Worm (Caenorhabditis elegans) whole organism, mixed stage, embryonic: ENCODE data around the gene msp-58.

Source experiments
- blmp-1 ChIP-seq: fragments of 150-350 bp; optimal IDR thresholded peaks from 2 replicates; lab custom pipeline; 2014; ENCODE audit warnings: missing biosample characterization, missing genetic modification characterization
- ceh-43 ChIP-seq: fragments of 200-800 bp; sonication (Bioruptor generic); optimal IDR thresholded peaks from 2 replicates; lab custom pipeline; 2018; ENCODE audit warnings: mild to moderate bottlenecking, missing genetic modification characterization, moderate library complexity, missing compliant biosample characterization
- nhr-12 ChIP-seq: fragments of 150-350 bp; optimal IDR thresholded peaks from 2 replicates; lab custom pipeline; 2014; ENCODE audit warnings: missing biosample characterization, missing genetic modification characterization
- nhr-237 ChIP-seq: fragments of 150-350 bp; optimal IDR thresholded peaks from 2 replicates; lab custom pipeline; 2014; ENCODE audit warnings: missing biosample characterization, missing genetic modification characterization
- nhr-76 ChIP-seq: sonication (generic microtip); optimal IDR thresholded peaks from 2 replicates; lab custom pipeline; 2017; ENCODE audit warnings: missing biosample characterization, missing genetic modification characterization
- snpc-4 ChIP-seq: fragments of 150-350 bp; optimal IDR thresholded peaks from 2 replicates; lab custom pipeline; 2014; ENCODE audit warnings: missing biosample characterization, missing genetic modification characterization
- unc-62 ChIP-seq: fragments of 150-350 bp; optimal IDR thresholded peaks from 2 replicates; lab custom pipeline; 2014; ENCODE audit warnings: missing biosample characterization, missing genetic modification reagents, missing genetic modification characterization

- no peak for TF ChIP-seq nhr-237
- no peak for TF ChIP-seq ceh-43 (GFP tag; lab: Kevin White, UChicago)
- no peak for TF ChIP-seq snpc-4 (tag; lab: Kevin White, UChicago)
- no peak for TF ChIP-seq unc-62 (GFP tag; lab: Kevin White, UChicago)
- TF ChIP-seq nhr-12 (tag; lab: Kevin White, UChicago): no peak
- no peak for TF ChIP-seq nhr-76 (tag; lab: Kevin White, UChicago)
- no peak for TF ChIP-seq blmp-1
Measured at ce11 chrIV:5288932-5289331, 19.5 kb upstream of the msp-58 start.
